Worm (Caenorhabditis elegans) whole organism, L4/young adult: Measurements from ENCODE around the gene wrt-10.

Experiments used
- W03F9.2 ChIP-seq: fragments of 150-350 bp; optimal IDR thresholded peaks from 2 replicates; lab custom pipeline; 2014; ENCODE audit warnings: missing biosample characterization, missing genetic modification characterization
- dao-5 ChIP-seq: sonication (generic microtip); optimal IDR thresholded peaks from 2 replicates; lab custom pipeline; 2016; ENCODE audit warnings: missing genotype, missing genetic modification characterization, moderate library complexity, missing compliant biosample characterization
- him-1 ChIP-seq: sonication (generic microtip); optimal IDR thresholded peaks from 2 replicates; lab custom pipeline; 2016; ENCODE audit warnings: missing genotype, missing genetic modification reagents, missing genetic modification characterization, missing compliant biosample characterization

DNA sequence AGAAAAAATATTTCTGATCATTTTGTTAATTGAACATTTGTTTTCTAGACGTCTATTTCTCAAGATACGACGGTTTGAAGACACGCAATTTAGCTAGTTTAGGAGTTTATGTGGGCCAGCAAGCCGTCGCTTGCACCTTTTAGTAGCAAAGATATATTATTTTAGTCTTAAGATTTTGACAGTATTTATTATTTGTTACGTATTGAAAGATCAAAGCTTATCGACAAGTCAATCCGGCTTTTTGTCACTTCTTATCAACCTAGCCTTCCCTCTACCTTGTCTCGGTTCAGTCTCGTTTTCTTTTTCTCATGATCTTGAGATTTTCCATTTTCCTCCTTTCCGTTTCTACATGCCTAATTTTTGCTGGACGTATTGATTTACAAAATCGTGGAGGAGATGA is 39.8 kb upstream of the wrt-10 start, which contains the start of gene F35D2.2:
- TF ChIP-seq dao-5 (no peak), him-1 (tag; lab: Kevin White, UChicago) (no peak), W03F9.2 (tag; lab: Kevin White, UChicago) (no peak)
